Fruit fly (Drosophila melanogaster) whole organism, embryonic: ENCODE measurements around the gene Gr98b.

Experiments
- BEAF-32 ChIP-seq: fragments of 200-800 bp; sonication (Bioruptor generic); optimal IDR thresholded peaks from 3 replicates; lab custom pipeline; 2017; ENCODE audit warnings: missing biosample characterization, missing genetic modification characterization, mild to moderate bottlenecking, moderate library complexity, missing genetic modification reagents
- Bgb ChIP-seq: fragments of 200-800 bp; sonication (Bioruptor generic); IDR thresholded peaks from 2 replicates; pipeline ENCODE4 v1.3.6; 2022; ENCODE audit warnings: missing biosample characterization, missing genetic modification characterization; ENCODE audit not compliant: partially characterized antibody
- CG10431 ChIP-seq: fragments of 200-800 bp; sonication (Bioruptor generic); optimal IDR thresholded peaks from 3 replicates; lab custom pipeline; 2018; ENCODE audit warnings: missing biosample characterization, mild to moderate bottlenecking, missing genetic modification characterization
- CG10979 ChIP-seq: fragments of 200-800 bp; sonication (Bioruptor generic); optimal IDR thresholded peaks from 2 replicates; lab custom pipeline; 2018; ENCODE audit warnings: missing biosample characterization, mild to moderate bottlenecking, missing genetic modification characterization, moderate library complexity
- CG12155 ChIP-seq: fragments of 200-800 bp; sonication (Bioruptor generic); optimal IDR thresholded peaks from 3 replicates; lab custom pipeline; 2016; ENCODE audit warnings: missing biosample characterization, missing genetic modification characterization
- CG12744 ChIP-seq: fragments of 200-800 bp; sonication (Bioruptor generic); optimal IDR thresholded peaks from 2 replicates; lab custom pipeline; 2016; ENCODE audit warnings: missing biosample characterization, missing genetic modification characterization
- CG14441 ChIP-seq: fragments of 200-800 bp; sonication (Bioruptor generic); IDR thresholded peaks from 2 replicates; pipeline ENCODE4 v1.3.6; 2022; ENCODE audit warnings: missing biosample characterization, missing genetic modification characterization
- CG14965 ChIP-seq: fragments of 200-800 bp; sonication (Bioruptor generic); optimal IDR thresholded peaks from 2 replicates; lab custom pipeline; 2016; ENCODE audit warnings: missing biosample characterization, missing genetic modification characterization, borderline replicate concordance
- CG1603 ChIP-seq: fragments of 200-800 bp; sonication (Bioruptor generic); optimal IDR thresholded peaks from 2 replicates; lab custom pipeline; 2019; ENCODE audit warnings: missing biosample characterization, mild to moderate bottlenecking, missing genetic modification characterization, moderate library complexity
- CG16815 ChIP-seq: fragments of 200-800 bp; sonication (Bioruptor generic); optimal IDR thresholded peaks from 3 replicates; lab custom pipeline; 2017; ENCODE audit warnings: missing biosample characterization, mild to moderate bottlenecking, missing genetic modification characterization
- CG18619 ChIP-seq: fragments of 200-800 bp; sonication (Bioruptor generic); optimal IDR thresholded peaks from 3 replicates; lab custom pipeline; 2017; ENCODE audit warnings: missing biosample characterization, mild to moderate bottlenecking, missing genetic modification characterization
- CG2712 ChIP-seq: fragments of 200-800 bp; optimal IDR thresholded peaks from 3 replicates; lab custom pipeline; 2019; ENCODE audit warnings: missing biosample characterization, mild to moderate bottlenecking, missing genetic modification characterization, moderate library complexity
- CG3407 ChIP-seq: fragments of 200-800 bp; sonication (Bioruptor generic); optimal IDR thresholded peaks from 2 replicates; lab custom pipeline; 2018; ENCODE audit warnings: missing biosample characterization, mild to moderate bottlenecking, missing genetic modification characterization
- CG3726 ChIP-seq: fragments of 200-800 bp; sonication (Bioruptor generic); IDR thresholded peaks from 3 replicates; pipeline ENCODE4, ENCODE4 v1.3.6; 2022; ENCODE audit warnings: missing biosample characterization, missing genetic modification characterization
- CG4424 ChIP-seq: fragments of 200-800 bp; sonication (Bioruptor generic); optimal IDR thresholded peaks from 3 replicates; lab custom pipeline; 2016; ENCODE audit warnings: missing biosample characterization, missing genetic modification characterization
- CG4707 ChIP-seq: fragments of 200-800 bp; sonication (Bioruptor generic); optimal IDR thresholded peaks from 2 replicates; lab custom pipeline; 2018; ENCODE audit warnings: missing biosample characterization, mild to moderate bottlenecking, missing genetic modification characterization, moderate library complexity
- CG4730 ChIP-seq: fragments of 200-800 bp; sonication (Bioruptor generic); IDR thresholded peaks from 2 replicates; pipeline ENCODE4 v1.3.6; 2022; ENCODE audit warnings: missing biosample characterization, missing genetic modification characterization
- CG5180 ChIP-seq: fragments of 200-800 bp; sonication (Bioruptor generic); optimal IDR thresholded peaks from 3 replicates; lab custom pipeline; 2017; ENCODE audit warnings: missing biosample characterization, missing genetic modification characterization, mild to moderate bottlenecking, moderate library complexity, missing genetic modification reagents
- CG7745 ChIP-seq: fragments of 200-800 bp; sonication (Bioruptor generic); optimal IDR thresholded peaks from 2 replicates; lab custom pipeline; 2018; ENCODE audit warnings: missing biosample characterization, mild to moderate bottlenecking, missing genetic modification characterization, moderate library complexity
- CG7786 ChIP-seq: fragments of 200-800 bp; sonication (Bioruptor generic); optimal IDR thresholded peaks from 2 replicates; lab custom pipeline; 2016; ENCODE audit warnings: missing biosample characterization, missing genetic modification characterization
- CG9609 ChIP-seq: fragments of 200-800 bp; sonication (Bioruptor generic); optimal IDR thresholded peaks from 3 replicates; lab custom pipeline; 2016; ENCODE audit warnings: missing biosample characterization, missing genetic modification characterization
- CoRest ChIP-seq: fragments of 200-800 bp; sonication (Bioruptor generic); optimal IDR thresholded peaks from 3 replicates; lab custom pipeline; 2018; ENCODE audit warnings: missing biosample characterization, mild to moderate bottlenecking, missing genetic modification characterization, moderate library complexity
- D19B ChIP-seq: fragments of 200-800 bp; sonication (Bioruptor generic); optimal IDR thresholded peaks from 2 replicates; lab custom pipeline; 2017; ENCODE audit warnings: missing biosample characterization, mild to moderate bottlenecking, missing genetic modification characterization
- Doc2 ChIP-seq: fragments of 200-800 bp; sonication (Bioruptor generic); IDR thresholded peaks from 2 replicates; pipeline ENCODE4 v1.3.6; 2022; ENCODE audit warnings: missing biosample characterization, missing genetic modification characterization
- GATAe ChIP-seq: fragments of 200-800 bp; sonication (Bioruptor generic); conservative IDR thresholded peaks from 2 replicates; pipeline ENCODE4 v1.3.6; 2022; ENCODE audit warnings: missing biosample characterization, missing genetic modification characterization
- H15 ChIP-seq: fragments of 200-800 bp; sonication (Bioruptor generic); IDR thresholded peaks from 3 replicates; pipeline ENCODE4 v1.3.6; 2022; ENCODE audit warnings: missing biosample characterization, missing genetic modification characterization
- HLH4C ChIP-seq: fragments of 200-800 bp; sonication (Bioruptor generic); IDR thresholded peaks from 3 replicates; pipeline ENCODE4 v1.3.6; 2022; ENCODE audit warnings: missing biosample characterization, missing genetic modification characterization; ENCODE audit not compliant: partially characterized antibody
- Hey ChIP-seq: fragments of 200-800 bp; sonication (Bioruptor generic); optimal IDR thresholded peaks from 3 replicates; lab custom pipeline; 2018; ENCODE audit warnings: missing biosample characterization, mild to moderate bottlenecking, missing genetic modification characterization
- MBD-R2 ChIP-seq: fragments of 200-800 bp; sonication (Bioruptor generic); IDR thresholded peaks from 2 replicates; pipeline ENCODE4 v1.3.6; 2022; ENCODE audit warnings: missing biosample characterization, missing genetic modification characterization
- NC2β ChIP-seq: fragments of 200-800 bp; sonication (Bioruptor generic); optimal IDR thresholded peaks from 2 replicates; lab custom pipeline; 2016; ENCODE audit warnings: missing biosample characterization, missing genetic modification characterization
- NK7.1 ChIP-seq: fragments of 200-800 bp; sonication (Bioruptor generic); optimal IDR thresholded peaks from 3 replicates; lab custom pipeline; 2016; ENCODE audit warnings: missing biosample characterization, missing genetic modification characterization
- PHDP ChIP-seq: fragments of 200-800 bp; sonication (Bioruptor generic); optimal IDR thresholded peaks from 3 replicates; lab custom pipeline; 2018; ENCODE audit warnings: missing biosample characterization, mild to moderate bottlenecking, missing genetic modification characterization, moderate library complexity
- TFAM ChIP-seq: fragments of 200-800 bp; sonication (Bioruptor generic); optimal IDR thresholded peaks from 2 replicates; lab custom pipeline; 2017; ENCODE audit warnings: missing biosample characterization, missing genetic modification characterization, inconsistent platforms
- Xrp1 ChIP-seq: fragments of 200-800 bp; sonication (Bioruptor generic); IDR thresholded peaks from 2 replicates; pipeline ENCODE4 v1.3.6; 2022; ENCODE audit warnings: missing biosample characterization, missing genetic modification characterization
- br ChIP-seq: fragments of >200 bp; optimal IDR thresholded peaks from 2 replicates; lab custom pipeline; 2017
- chn ChIP-seq: fragments of 200-800 bp; sonication (Bioruptor generic); optimal IDR thresholded peaks from 2 replicates; lab custom pipeline; 2016; ENCODE audit warnings: missing biosample characterization, missing genetic modification characterization
- ci ChIP-seq: fragments of 200-800 bp; sonication (Bioruptor generic); IDR thresholded peaks from 3 replicates; pipeline ENCODE4 v1.3.6; 2022; ENCODE audit warnings: missing biosample characterization, missing genetic modification characterization
- dimm ChIP-seq: fragments of 200-800 bp; sonication (Bioruptor generic); IDR thresholded peaks from 2 replicates; pipeline ENCODE4 v1.3.6; 2022; ENCODE audit warnings: missing biosample characterization, missing genetic modification characterization
- disco-r ChIP-seq: fragments of 200-800 bp; sonication (Bioruptor generic); optimal IDR thresholded peaks from 2 replicates; lab custom pipeline; 2016; ENCODE audit warnings: missing biosample characterization, missing genetic modification characterization
- dm ChIP-seq: fragments of 200-800 bp; sonication (Bioruptor generic); optimal IDR thresholded peaks from 3 replicates; lab custom pipeline; 2016; ENCODE audit warnings: missing biosample characterization, missing genetic modification characterization
- dmrt11E ChIP-seq: fragments of 200-800 bp; sonication (Bioruptor generic); optimal IDR thresholded peaks from 3 replicates; lab custom pipeline; 2018; ENCODE audit warnings: missing biosample characterization, mild to moderate bottlenecking, missing genetic modification characterization, moderate library complexity
- dpn ChIP-seq, 2 experiments: fragments of 200-800 bp; sonication (Bioruptor generic); optimal IDR thresholded peaks; 3 replicates each; lab custom pipeline; 2016; ENCODE audit warnings: missing biosample characterization in 2 of 2, missing genetic modification characterization in 2 of 2
- ewg ChIP-seq: fragments of 200-800 bp; sonication (Bioruptor generic); optimal IDR thresholded peaks from 3 replicates; lab custom pipeline; 2017; ENCODE audit warnings: mild to moderate bottlenecking, missing biosample characterization, missing genetic modification reagents, missing genetic modification characterization
- gt ChIP-seq: fragments of 200-800 bp; sonication (Bioruptor generic); IDR thresholded peaks from 2 replicates; pipeline ENCODE4 v1.3.6; 2022; ENCODE audit warnings: missing biosample characterization, missing genetic modification characterization
- ham ChIP-seq: fragments of 200-800 bp; sonication (Bioruptor generic); IDR thresholded peaks from 2 replicates; pipeline ENCODE4 v1.3.6; 2022; ENCODE audit warnings: missing biosample characterization, missing genetic modification characterization
- org-1 ChIP-seq: fragments of 200-800 bp; sonication (Bioruptor generic); optimal IDR thresholded peaks from 2 replicates; lab custom pipeline; 2017; ENCODE audit warnings: missing biosample characterization, missing genetic modification characterization
- pb ChIP-seq: fragments of 200-800 bp; sonication (Bioruptor generic); optimal IDR thresholded peaks from 3 replicates; lab custom pipeline; 2016; ENCODE audit warnings: missing biosample characterization, missing genetic modification characterization
- pita ChIP-seq: fragments of 200-800 bp; sonication (Bioruptor generic); optimal IDR thresholded peaks from 2 replicates; lab custom pipeline; 2017; ENCODE audit warnings: missing biosample characterization, mild to moderate bottlenecking, missing genetic modification characterization
- ranshi ChIP-seq: fragments of 200-800 bp; sonication (Bioruptor generic); IDR thresholded peaks from 2 replicates; pipeline ENCODE4 v1.3.6; 2022; ENCODE audit warnings: missing biosample characterization, missing genetic modification characterization
- scrt ChIP-seq: fragments of 200-800 bp; sonication (Bioruptor generic); optimal IDR thresholded peaks from 2 replicates; lab custom pipeline; 2018; ENCODE audit warnings: missing biosample characterization, mild to moderate bottlenecking, missing genetic modification characterization, moderate library complexity
- slbo ChIP-seq: fragments of 200-800 bp; sonication (Bioruptor generic); IDR thresholded peaks from 2 replicates; pipeline ENCODE4 v1.3.6; 2022; ENCODE audit warnings: missing biosample characterization, missing genetic modification characterization
- sr ChIP-seq: fragments of 200-800 bp; sonication (Bioruptor generic); IDR thresholded peaks from 3 replicates; pipeline ENCODE4 v1.3.6; 2022; ENCODE audit warnings: missing biosample characterization, missing genetic modification characterization
- zf30C ChIP-seq: fragments of 200-800 bp; sonication (Bioruptor generic); optimal IDR thresholded peaks from 3 replicates; lab custom pipeline; 2018; ENCODE audit warnings: missing biosample characterization, mild to moderate bottlenecking, missing genetic modification characterization

The Gr98b gene

DNA sequence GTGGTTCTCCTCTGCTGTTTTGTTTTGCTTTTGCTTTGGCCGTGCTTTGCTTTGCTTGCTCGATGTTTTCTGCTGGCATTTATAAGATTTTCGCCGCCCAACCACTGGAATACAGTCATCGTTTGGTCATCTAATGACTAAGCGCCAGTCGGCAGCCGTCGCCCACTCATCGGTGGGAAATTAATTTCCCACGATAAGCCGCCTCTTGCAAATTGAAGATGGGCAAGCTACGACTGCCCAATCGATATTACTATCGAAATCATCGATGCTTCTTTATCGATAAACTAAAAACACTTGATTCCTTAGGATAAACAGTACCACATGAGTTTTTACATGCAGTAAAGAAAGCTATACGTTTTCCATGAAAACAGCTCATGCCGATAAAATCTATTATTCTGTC lies 28.4 kb downstream of the Gr98b start (continued):
- TF ChIP-seq CG14441 (GFP tag; lab: Robert Waterston, UW) (no peak), CG4707 (no peak), HLH4C (GFP tag; lab: Robert Waterston, UW) (peak; percentile 51; the same call in 1 of the 3 replicates), ewg (GFP tag; lab: Kevin White, UChicago) (no peak), CoRest (no peak), CG10979 (tag; lab: Kevin White, UChicago) (no peak), MBD-R2 (GFP tag; lab: Robert Waterston, UW) (no peak), ci (GFP tag; lab: Robert Waterston, UW) (no peak), Bgb (peak; percentile 50; the same call in 1 of the 2 replicates), CG12155 (GFP tag; lab: Kevin White, UChicago) (no peak), gt (GFP tag; lab: Robert Waterston, UW) (no peak), CG4730 (no peak), dpn (GFP tag; optimal IDR thresholded peaks at IDR 0.05; lab: Kevin White, UChicago) (no peak), CG5180 (no peak), dimm (no peak), CG10431 (no peak), Hey (tag; lab: Kevin White, UChicago) (no peak), TFAM (no peak), NK7.1 (GFP tag; lab: Kevin White, UChicago) (no peak), pita (GFP tag; lab: Kevin White, UChicago) (no peak), org-1 (GFP tag; lab: Kevin White, UChicago) (no peak), dmrt11E (tag; lab: Kevin White, UChicago) (no peak), GATAe (GFP tag; lab: Robert Waterston, UW) (no peak), chn (no peak), CG3407 (GFP tag; lab: Kevin White, UChicago) (no peak), CG7745 (tag; lab: Kevin White, UChicago) (no peak), BEAF-32 (GFP tag; lab: Kevin White, UChicago) (peak; percentile 27), Doc2 (GFP tag; lab: Robert Waterston, UW) (no peak), H15 (no peak), CG7786 (no peak), ham (GFP tag; lab: Robert Waterston, UW) (no peak), CG16815 (GFP tag; lab: Kevin White, UChicago) (no peak), pb (GFP tag; lab: Kevin White, UChicago) (no peak), CG3726 (GFP tag; lab: Robert Waterston, UW) (no peak), disco-r (GFP tag; lab: Kevin White, UChicago) (no peak), CG12744 (GFP tag; lab: Kevin White, UChicago) (no peak), CG4424 (GFP tag; lab: Kevin White, UChicago) (no peak), slbo (GFP tag; lab: Robert Waterston, UW) (no peak), Xrp1 (GFP tag; lab: Robert Waterston, UW) (no peak), CG1603 (no peak), ranshi (GFP tag; lab: Robert Waterston, UW) (no peak), CG9609 (GFP tag; lab: Kevin White, UChicago) (no peak), PHDP (tag; lab: Kevin White, UChicago) (no peak), CG18619 (GFP tag; lab: Kevin White, UChicago) (no peak), NC2β (GFP tag; lab: Kevin White, UChicago) (no peak), scrt (GFP tag; lab: Kevin White, UChicago) (no peak), zf30C (GFP tag; lab: Kevin White, UChicago) (no peak), CG14965 (GFP tag; lab: Kevin White, UChicago) (no peak), D19B (GFP tag; lab: Kevin White, UChicago) (no peak), dm (GFP tag; lab: Kevin White, UChicago) (no peak), CG2712 (tag; lab: Kevin White, UChicago) (no peak), br (lab: Kevin White, UChicago) (no peak), sr (GFP tag; lab: Robert Waterston, UW) (peak; percentile 50; the same call in 1 of the 3 replicates)
